Worm (Caenorhabditis elegans): ENCODE measurements around the gene M162.5.

DNA sequence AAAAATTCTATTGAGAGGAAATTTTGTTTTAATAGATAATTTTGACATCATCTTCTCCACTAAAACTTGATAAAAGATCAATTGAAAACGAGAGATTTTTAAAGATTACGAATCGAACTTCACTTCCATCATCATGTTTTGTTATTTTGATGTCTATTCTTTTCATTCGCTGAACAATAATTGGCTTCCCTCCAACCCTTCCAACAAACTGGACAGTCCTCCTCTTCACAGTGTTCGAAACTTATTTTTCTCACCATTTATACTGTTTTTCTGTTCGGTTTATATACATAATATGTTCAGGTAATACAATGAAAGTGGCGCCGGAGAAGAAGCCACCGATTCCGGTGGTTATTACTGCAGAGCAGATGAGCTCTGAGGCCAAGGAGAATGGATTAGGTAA, at the start of gene M162.5:
- TF ChIP-seq cnd-1 (tag; optimal IDR thresholded peaks at IDR 0.05) = no peak
- no peak for TF ChIP-seq ceh-43 (GFP tag; optimal IDR thresholded peaks at IDR 0.05)
- no peak for TF ChIP-seq unc-62 (GFP tag; optimal IDR thresholded peaks at IDR 0.05)
- no peak for TF ChIP-seq nhr-28 (tag; optimal IDR thresholded peaks at IDR 0.05)
- no peak for TF ChIP-seq elt-1 (tag; optimal IDR thresholded peaks at IDR 0.05; ENCODE audit: borderline replicate concordance, insufficient read depth)
- TF ChIP-seq nhr-2 (tag; optimal IDR thresholded peaks at IDR 0.05) = no peak
- TF ChIP-seq pha-4 (tag; optimal IDR thresholded peaks at IDR 0.05) = no peak
- no peak for TF ChIP-seq lin-13 (tag; optimal IDR thresholded peaks at IDR 0.05)
- no peak for TF ChIP-seq ztf-11 (tag; optimal IDR thresholded peaks at IDR 0.05)
- TF ChIP-seq blmp-1 (tag; optimal IDR thresholded peaks at IDR 0.05) = no peak
- TF ChIP-seq nhr-237 (tag; optimal IDR thresholded peaks at IDR 0.05) = no peak
- no peak for TF ChIP-seq nhr-76 (tag; optimal IDR thresholded peaks at IDR 0.05)
- no peak for TF ChIP-seq drap-1 (GFP tag; optimal IDR thresholded peaks at IDR 0.05)
